Fruit fly (Drosophila melanogaster): Measurements from ENCODE around the gene CG42537.

Gene CG42537

DNA sequence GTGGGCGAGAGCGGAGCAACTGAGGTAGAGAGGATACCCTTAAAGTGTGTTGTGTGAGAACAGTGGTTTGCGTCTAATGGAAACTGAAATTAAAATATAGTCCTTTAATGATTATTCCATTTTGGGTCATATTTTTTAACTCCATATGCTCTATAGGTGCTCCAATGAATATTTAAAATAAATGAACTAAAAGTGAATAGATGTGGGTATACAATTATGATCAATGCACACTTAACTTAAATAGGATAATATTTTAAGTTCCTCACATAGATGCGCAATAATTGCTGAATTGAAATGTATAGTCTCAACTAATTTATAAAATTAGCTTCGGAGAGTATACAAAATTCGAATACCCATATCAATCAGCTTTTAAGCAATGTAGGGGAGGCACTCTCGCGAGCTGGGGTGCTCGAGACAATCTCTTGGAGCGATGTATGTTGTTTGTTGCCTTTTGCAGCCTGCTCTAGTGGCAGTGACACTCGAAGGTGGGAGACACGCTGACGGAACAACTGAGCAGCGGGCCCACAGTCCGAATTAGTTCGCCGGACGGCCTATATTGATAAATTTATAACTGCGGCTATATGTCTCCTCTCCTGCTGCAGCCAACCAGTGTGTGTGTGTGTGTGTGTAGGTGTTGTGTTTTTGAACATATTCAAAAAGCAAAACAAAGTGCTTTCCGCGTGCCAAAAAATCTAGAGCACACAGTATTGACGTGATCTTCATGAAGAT, 23.8 kb upstream of the CG42537 start (continued):
- peak; percentile 86 for TF ChIP-seq CG30403 (GFP tag; optimal IDR thresholded peaks at IDR 0.05)
- peak; percentile 32 for TF ChIP-seq CG2116 (GFP tag; optimal IDR thresholded peaks at IDR 0.05)
- no peak for TF ChIP-seq Lpt (GFP tag; optimal IDR thresholded peaks at IDR 0.05)
- TF ChIP-seq CG18011 (GFP tag; optimal IDR thresholded peaks at IDR 0.05) = peak; percentile 83
- no peak for TF ChIP-seq CG1529 (GFP tag; optimal IDR thresholded peaks at IDR 0.05)
- TF ChIP-seq CG11695 (GFP tag; IDR thresholded peaks at IDR 0.05) = peak; percentile 80
- peak; percentile 29 for TF ChIP-seq luna (GFP tag; optimal IDR thresholded peaks at IDR 0.05)
- TF ChIP-seq bsh (GFP tag; optimal IDR thresholded peaks at IDR 0.05) = peak; percentile 28 to 87
- 0 out of 2 replicates have a peak, but pooled peaks have one; percentile 10 for TF ChIP-seq Taf1 (GFP tag; IDR thresholded peaks at IDR 0.05)
- peak; percentile 58 for TF ChIP-seq E2f1 (GFP tag; IDR thresholded peaks at IDR 0.05)
- TF ChIP-seq slp2 (GFP tag; optimal IDR thresholded peaks at IDR 0.05) = peak; percentile 48
- peak; percentile 79 for TF ChIP-seq CG3838 (GFP tag; optimal IDR thresholded peaks at IDR 0.05)
- peak; percentile 62 for TF ChIP-seq mam (GFP tag; optimal IDR thresholded peaks at IDR 0.05)
- peak in 1 of 3 experiments; percentile 81 for TF ChIP-seq lola (GFP tag; optimal IDR thresholded peaks at IDR 0.05)
- TF ChIP-seq CG6175 (GFP tag; IDR thresholded peaks at IDR 0.05) = no peak
- TF ChIP-seq Max (GFP tag; optimal IDR thresholded peaks at IDR 0.05) = peak; percentile 65
- peak; percentile 83 for TF ChIP-seq BtbVII (GFP tag; optimal IDR thresholded peaks at IDR 0.05)
- no peak for TF ChIP-seq NC2α (GFP tag; optimal IDR thresholded peaks at IDR 0.05)
- TF ChIP-seq CG31441 (GFP tag; IDR thresholded peaks at IDR 0.05) = no peak
- no peak for TF ChIP-seq eve (GFP tag; optimal IDR thresholded peaks at IDR 0.05)
- TF ChIP-seq Awh (GFP tag; IDR thresholded peaks at IDR 0.05) = 0 out of 2 replicates have a peak, but pooled peaks have one; percentile 47
- no peak for TF ChIP-seq Jarid2 (GFP tag; optimal IDR thresholded peaks at IDR 0.05)
- TF ChIP-seq CG12104 (GFP tag; optimal IDR thresholded peaks at IDR 0.05) = peak; percentile 75
- TF ChIP-seq tap (tag; optimal IDR thresholded peaks at IDR 0.05) = no peak
- TF ChIP-seq CG3163 (GFP tag; optimal IDR thresholded peaks at IDR 0.05) = peak; percentile 12
- TF ChIP-seq lilli (GFP tag; optimal IDR thresholded peaks at IDR 0.05) = peak; percentile 75
- TF ChIP-seq Poxn (GFP tag; IDR thresholded peaks at IDR 0.05) = no peak
- peak; percentile 56; the same call in 2 of the 3 replicates for TF ChIP-seq B-H1 (GFP tag; IDR thresholded peaks at IDR 0.05)
- TF ChIP-seq sd (tag; optimal IDR thresholded peaks at IDR 0.05) = no peak
- TF ChIP-seq abd-A (tag; optimal IDR thresholded peaks at IDR 0.05) = no peak
- peak; percentile 61 for TF ChIP-seq wor (GFP tag; IDR thresholded peaks at IDR 0.05)
- peak; percentile 34 for TF ChIP-seq CG8290 (GFP tag; optimal IDR thresholded peaks at IDR 0.05)
- TF ChIP-seq CG8290 (tag; optimal IDR thresholded peaks at IDR 0.05) = no peak
- TF ChIP-seq en (GFP tag; optimal IDR thresholded peaks at IDR 0.05) = peak; percentile 64
- no peak for TF ChIP-seq hth (optimal IDR thresholded peaks at IDR 0.05)
- TF ChIP-seq CG17802 (tag; optimal IDR thresholded peaks at IDR 0.05) = peak; percentile 28
- TF ChIP-seq CG12155 (GFP tag; optimal IDR thresholded peaks at IDR 0.05) = peak; percentile 64
- no peak for TF ChIP-seq inv (GFP tag; IDR thresholded peaks at IDR 0.05; ENCODE audit: partially characterized antibody)
- TF ChIP-seq Bteb2 (GFP tag; optimal IDR thresholded peaks at IDR 0.05) = peak; percentile 68
- 0 out of 2 replicates have a peak, but pooled peaks have one; percentile 19 for TF ChIP-seq Scr (GFP tag; IDR thresholded peaks at IDR 0.05; ENCODE audit: partially characterized antibody)
- no peak for TF ChIP-seq CHES-1-like (GFP tag; optimal IDR thresholded peaks at IDR 0.05)
- no peak for TF ChIP-seq CG15514 (GFP tag; optimal IDR thresholded peaks at IDR 0.05)
- TF ChIP-seq CG9932 (GFP tag; IDR thresholded peaks at IDR 0.05) = no peak
- TF ChIP-seq Fer3 (tag; optimal IDR thresholded peaks at IDR 0.05) = no peak
- no peak for TF ChIP-seq vfl (GFP tag; optimal IDR thresholded peaks at IDR 0.05)
- peak; percentile 52; the same call in 2 of the 3 replicates for TF ChIP-seq zfh1 (GFP tag; IDR thresholded peaks at IDR 0.05)
- TF ChIP-seq CG3065 (GFP tag; optimal IDR thresholded peaks at IDR 0.05) = peak; percentile 24
- TF ChIP-seq CG31365 (tag; optimal IDR thresholded peaks at IDR 0.05) = no peak
- no peak for TF ChIP-seq Vsx1 (GFP tag; optimal IDR thresholded peaks at IDR 0.05)
- peak; percentile 17 for TF ChIP-seq Sry-δ (GFP tag; optimal IDR thresholded peaks at IDR 0.05)

All from whole organism, embryonic.